Worm (Caenorhabditis elegans): ENCODE results near the gene tsp-20.

DNA sequence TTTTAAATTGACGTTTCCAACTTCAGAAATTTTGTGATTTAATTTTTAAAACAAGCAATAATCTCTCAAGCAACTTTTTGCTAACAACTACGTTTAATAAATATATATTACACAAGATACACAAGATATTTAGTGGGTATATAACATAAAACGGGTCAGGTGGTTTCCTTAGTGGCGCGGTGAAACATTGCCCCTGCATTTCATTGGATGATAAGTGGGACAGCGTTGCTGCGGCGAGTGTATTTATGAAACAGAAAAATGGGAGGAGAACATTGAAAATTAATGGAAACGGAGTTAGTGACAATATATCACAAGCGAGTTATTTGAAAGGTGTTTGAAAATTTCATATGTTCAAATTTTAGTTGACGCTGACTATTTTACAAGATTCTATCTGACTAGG lies 41.1 kb downstream of the tsp-20 start:
- TF ChIP-seq unc-42 (tag; optimal IDR thresholded peaks at IDR 0.05) (no peak), K02D7.2 (tag; optimal IDR thresholded peaks at IDR 0.05) (no peak), ceh-6 (GFP tag; optimal IDR thresholded peaks at IDR 0.05) (no peak)
